Fruit fly (Drosophila melanogaster): Measurements from ENCODE around the gene Top1.

The Top1 gene

DNA sequence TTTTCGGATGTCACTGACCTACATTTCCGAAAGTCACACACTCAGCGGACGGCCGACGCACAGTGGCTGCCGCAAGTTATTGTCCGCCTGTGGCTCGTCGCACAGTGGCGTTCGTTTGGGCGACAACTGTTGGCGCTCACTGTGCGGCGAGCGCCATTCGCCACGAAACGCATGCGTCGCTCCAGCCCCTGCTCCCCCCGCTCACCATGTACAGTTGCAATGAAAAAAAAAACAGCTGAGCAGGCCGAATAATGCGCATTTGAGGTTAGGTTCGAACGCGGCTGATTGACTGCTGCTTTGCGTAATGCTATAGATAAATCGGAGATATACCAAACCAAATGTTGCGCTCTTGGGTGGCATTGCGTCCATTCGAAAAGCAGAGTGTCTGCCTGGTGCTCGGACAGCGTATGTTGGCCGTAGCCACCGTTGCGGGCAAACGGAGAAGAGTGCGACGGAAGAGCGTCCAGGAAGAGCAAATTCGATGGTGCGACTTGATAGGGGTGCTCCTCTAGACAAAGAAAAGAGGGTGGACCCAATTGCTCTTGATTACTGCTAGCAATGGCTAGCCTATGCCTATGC lies 4.1 kb downstream of the Top1 start (continued):
- TF ChIP-seq CG8290 (GFP tag; optimal IDR thresholded peaks at IDR 0.05) (peak; percentile 67), CG8290 (tag; optimal IDR thresholded peaks at IDR 0.05) (peak; percentile 32 to 97), z (GFP tag; IDR thresholded peaks at IDR 0.05) (peak; percentile 33; the same call in 1 of the 3 replicates), pb (GFP tag; optimal IDR thresholded peaks at IDR 0.05) (peak; percentile 79), insv (GFP tag; optimal IDR thresholded peaks at IDR 0.05) (peak in 1 of 2 experiments; percentile 39), gsb (GFP tag; IDR thresholded peaks at IDR 0.05) (peak; percentile 84), CG14014 (GFP tag; IDR thresholded peaks at IDR 0.05) (peak; percentile 91), tgo (GFP tag; IDR thresholded peaks at IDR 0.05) (peak; percentile 85), CG12219 (GFP tag; optimal IDR thresholded peaks at IDR 0.05) (peak; percentile 76), kah (GFP tag; optimal IDR thresholded peaks at IDR 0.05) (peak; percentile 76), tna (GFP tag; IDR thresholded peaks at IDR 0.05; ENCODE audit: partially characterized antibody) (no peak), her (GFP tag; optimal IDR thresholded peaks at IDR 0.05) (peak; percentile 93), CG13424 (tag; optimal IDR thresholded peaks at IDR 0.05) (peak; percentile 65), CG11093 (GFP tag; IDR thresholded peaks at IDR 0.05) (peak; percentile 85), CG6765 (GFP tag; optimal IDR thresholded peaks at IDR 0.05) (peak; percentile 76), CG3838 (GFP tag; optimal IDR thresholded peaks at IDR 0.05) (peak; percentile 46), CG10274 (GFP tag; optimal IDR thresholded peaks at IDR 0.05) (peak; percentile 65), Awh (GFP tag; IDR thresholded peaks at IDR 0.05) (peak; percentile 91), Mrtf (GFP tag; IDR thresholded peaks at IDR 0.05) (peak; percentile 92), Neu2 (GFP tag; optimal IDR thresholded peaks at IDR 0.05; ENCODE audit: borderline replicate concordance) (no peak), zen (tag; optimal IDR thresholded peaks at IDR 0.05) (no peak), run (tag; optimal IDR thresholded peaks at IDR 0.05) (peak; percentile 25), en (GFP tag; optimal IDR thresholded peaks at IDR 0.05) (peak; percentile 59), PHDP (tag; optimal IDR thresholded peaks at IDR 0.05) (peak; percentile 75), Xrp1 (GFP tag; IDR thresholded peaks at IDR 0.05) (peak; percentile 83), CG13296 (GFP tag; optimal IDR thresholded peaks at IDR 0.05) (peak; percentile 80), CG18619 (GFP tag; optimal IDR thresholded peaks at IDR 0.05) (peak; percentile 79), CG15514 (GFP tag; optimal IDR thresholded peaks at IDR 0.05) (peak; percentile 90), CG9727 (GFP tag; optimal IDR thresholded peaks at IDR 0.05) (peak; percentile 67), Scr (GFP tag; IDR thresholded peaks at IDR 0.05; ENCODE audit: partially characterized antibody) (0 out of 2 replicates have a peak, but pooled peaks have one; percentile 30), CG2129 (GFP tag; IDR thresholded peaks at IDR 0.05; ENCODE audit: partially characterized antibody) (no peak), CG12236 (GFP tag; optimal IDR thresholded peaks at IDR 0.05) (peak; percentile 36), CG2202 (tag; optimal IDR thresholded peaks at IDR 0.05) (peak; percentile 35), croc (GFP tag; conservative IDR thresholded peaks at IDR 0.05) (peak; percentile 36; the same call in 1 of the 3 replicates), grn (GFP tag; optimal IDR thresholded peaks at IDR 0.05) (peak; percentile 64), Lhr (GFP tag; optimal IDR thresholded peaks at IDR 0.05) (peak; percentile 45), Hand (GFP tag; optimal IDR thresholded peaks at IDR 0.05) (peak; percentile 59), ac (GFP tag; optimal IDR thresholded peaks at IDR 0.05) (no peak), mld (GFP tag; IDR thresholded peaks at IDR 0.05; ENCODE audit: partially characterized antibody) (0 out of 3 replicates have a peak, but pooled peaks have one; percentile 21), peb (GFP tag; IDR thresholded peaks at IDR 0.05) (peak; percentile 70), CG15601 (tag; optimal IDR thresholded peaks at IDR 0.05) (peak; percentile 48), lbe (GFP tag; optimal IDR thresholded peaks at IDR 0.05) (peak; percentile 41), Sox100B (GFP tag; optimal IDR thresholded peaks at IDR 0.05) (peak; percentile 29), nau (GFP tag; optimal IDR thresholded peaks at IDR 0.05) (peak; percentile 75), CG6854 (GFP tag; optimal IDR thresholded peaks at IDR 0.05) (peak; percentile 58), CG17186 (GFP tag; optimal IDR thresholded peaks at IDR 0.05) (peak; percentile 94), Stat92E (GFP tag; optimal IDR thresholded peaks at IDR 0.05) (peak in 1 of 3 experiments; percentile 24), ken (GFP tag; IDR thresholded peaks at IDR 0.05) (peak; percentile 91), zfh2 (GFP tag; optimal IDR thresholded peaks at IDR 0.05) (peak; percentile 76)
